Worm (Caenorhabditis elegans): Measurements from ENCODE around the gene cyb-3.
A peak's percentile ranks its signal among the peaks of the same experiment; 100 is the strongest.

The cyb-3 gene

DNA sequence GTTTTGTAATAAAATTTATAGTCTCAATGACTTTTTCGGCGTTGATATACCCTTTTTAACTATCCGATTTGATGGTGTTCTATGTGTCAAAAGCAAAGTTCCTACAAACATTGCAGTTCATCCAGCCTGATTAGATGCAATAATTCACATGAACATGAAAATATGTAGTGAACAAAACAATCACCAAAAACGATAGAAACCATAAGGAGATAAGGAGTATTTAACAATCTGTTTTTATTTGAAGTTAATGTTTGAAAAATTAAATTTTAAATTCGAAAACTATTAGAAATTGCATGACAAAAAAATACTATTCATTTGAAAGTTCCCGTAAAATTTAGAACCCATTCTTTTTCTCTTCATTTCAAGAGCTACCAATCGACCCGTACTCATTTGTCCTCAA, 31.4 kb downstream of the cyb-3 start, which contains the start of gene fbxa-209:
fbxa-209 (minus strand) TSS at position 101 of the 400 bp plus-strand sequence.
- TF ChIP-seq hpl-2 (GFP tag; optimal IDR thresholded peaks at IDR 0.05) (no peak), zag-1 (tag; optimal IDR thresholded peaks at IDR 0.05) (no peak), unc-98 (GFP tag; IDR thresholded peaks at IDR 0.05) (no peak), efl-1 (optimal IDR thresholded peaks at IDR 0.05) (no peak), efl-1 (GFP tag; optimal IDR thresholded peaks at IDR 0.05 in 1 of 2) (peak in 1 of 2 experiments; percentile 84), nhr-85 (tag) (peak; percentile 13), aha-1 (tag; optimal IDR thresholded peaks at IDR 0.05) (no peak), isw-1 (GFP tag; IDR thresholded peaks at IDR 0.05) (no peak), efl-3 (GFP tag; optimal IDR thresholded peaks at IDR 0.05) (no peak), lin-35 (GFP tag; optimal IDR thresholded peaks at IDR 0.05) (no peak), nhr-77 (tag; optimal IDR thresholded peaks at IDR 0.05) (no peak), lir-3 (tag; optimal IDR thresholded peaks at IDR 0.05; ENCODE audit: poor library complexity) (no peak)

DNA sequence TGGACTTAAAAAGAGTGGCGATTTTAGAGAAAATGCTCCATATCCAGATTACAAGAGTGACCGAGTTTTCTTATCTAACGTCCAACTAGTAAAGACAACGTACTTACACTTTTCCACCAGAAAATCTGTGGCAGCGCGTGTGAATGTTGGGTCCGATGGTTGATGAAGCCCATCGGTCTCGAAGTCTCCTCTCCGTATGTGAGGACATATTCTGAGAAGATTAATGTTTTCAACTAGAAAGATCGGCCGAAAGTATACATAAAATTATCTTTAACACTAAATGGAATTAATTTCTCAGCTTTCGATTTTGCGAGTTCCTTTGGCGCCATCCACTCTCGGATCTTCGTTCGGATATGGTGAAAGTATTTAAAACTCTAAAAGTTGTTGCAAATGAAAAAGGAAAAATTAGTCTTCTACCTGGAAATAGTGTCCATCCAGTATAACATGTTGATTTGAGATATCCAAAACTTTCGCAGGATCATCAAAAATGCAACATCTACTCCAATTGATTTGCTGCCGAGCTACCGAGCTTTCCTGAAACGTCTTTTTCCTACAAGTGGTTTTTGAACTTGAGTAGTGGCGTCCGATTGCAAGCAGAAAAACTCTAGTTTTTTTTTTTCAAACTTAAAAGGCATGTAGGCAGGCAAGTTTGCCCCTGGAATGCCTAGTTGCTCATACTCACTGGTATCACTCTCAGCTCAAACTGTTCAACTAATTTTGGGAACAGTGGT, 36.0 kb downstream of the cyb-3 start:
- TF ChIP-seq pqm-1 (tag; optimal IDR thresholded peaks at IDR 0.05): peak; percentile 23
- TF ChIP-seq efl-1 (optimal IDR thresholded peaks at IDR 0.05): no peak
- TF ChIP-seq efl-1 (GFP tag; optimal IDR thresholded peaks at IDR 0.05 in 1 of 2): peak in 1 of 2 experiments; percentile 81
- no peak for TF ChIP-seq nhr-11 (tag; optimal IDR thresholded peaks at IDR 0.05)
- peak; percentile 51 for TF ChIP-seq pax-3 (tag; optimal IDR thresholded peaks at IDR 0.05)

DNA sequence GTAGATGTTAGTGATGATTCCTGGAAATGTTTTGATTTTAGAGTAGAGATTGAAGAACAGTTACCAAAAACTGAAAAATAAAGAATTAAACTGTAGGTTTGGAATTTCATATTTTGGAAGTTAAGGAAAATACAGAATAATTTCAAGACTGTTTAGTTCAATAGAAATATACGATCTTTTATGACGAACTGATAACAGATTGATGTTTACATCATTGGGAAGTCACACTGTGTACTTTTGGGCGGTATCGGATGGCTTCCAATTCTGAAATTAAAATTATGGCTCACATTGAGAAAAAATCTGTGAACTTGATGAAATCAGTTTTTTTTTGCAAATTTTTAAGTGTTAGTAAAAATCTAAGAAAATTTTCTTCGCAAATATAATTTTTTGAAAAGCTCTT, 37.0 kb downstream of the cyb-3 start, which contains the start of gene T26H5.8:
T26H5.8 (minus strand) TSS at position 270 of the 400 bp plus-strand sequence.
- no peak for TF ChIP-seq mep-1 (tag; optimal IDR thresholded peaks at IDR 0.05)
- TF ChIP-seq lin-35 (GFP tag; optimal IDR thresholded peaks at IDR 0.05): peak in 1 of 2 experiments; percentile 25
- no peak for TF ChIP-seq lin-15B (tag; optimal IDR thresholded peaks at IDR 0.05)
- peak; percentile 46 for TF ChIP-seq pqm-1 (tag; optimal IDR thresholded peaks at IDR 0.05)
- TF ChIP-seq efl-1 (optimal IDR thresholded peaks at IDR 0.05): no peak
- TF ChIP-seq efl-1 (GFP tag; optimal IDR thresholded peaks at IDR 0.05 in 1 of 2): peak in 1 of 2 experiments; percentile 4
- TF ChIP-seq elt-2 (tag; optimal IDR thresholded peaks at IDR 0.05): peak; percentile 41

DNA sequence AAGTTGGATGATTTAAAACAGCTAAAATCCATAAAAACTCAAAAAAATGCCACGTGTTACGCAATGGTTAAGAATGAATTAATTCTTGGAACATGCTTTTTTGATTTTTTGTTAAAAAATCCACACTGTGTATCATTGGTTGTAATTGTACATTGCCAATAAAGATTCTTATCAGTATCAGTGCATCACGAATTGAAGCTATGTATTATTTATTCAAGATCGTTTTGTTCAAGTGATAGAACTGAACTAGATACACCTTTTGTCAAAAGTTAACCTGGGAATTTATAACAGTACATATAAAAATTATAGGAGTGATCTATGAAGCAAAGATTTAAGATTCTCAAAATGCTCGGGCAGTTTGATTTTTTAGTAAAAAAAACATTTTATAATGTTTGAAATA, 39.2 kb downstream of the cyb-3 start:
- TF ChIP-seq grh-1 (GFP tag; IDR thresholded peaks at IDR 0.05): no peak
- no peak for TF ChIP-seq vab-15 (tag; optimal IDR thresholded peaks at IDR 0.05)
- TF ChIP-seq unc-86 (tag; optimal IDR thresholded peaks at IDR 0.05): no peak
- peak; percentile 36 for TF ChIP-seq elt-2 (tag; optimal IDR thresholded peaks at IDR 0.05)
- TF ChIP-seq ceh-8 (GFP tag; optimal IDR thresholded peaks at IDR 0.05): no peak
- TF ChIP-seq lin-14 (GFP tag; optimal IDR thresholded peaks at IDR 0.05): no peak
- no peak for TF ChIP-seq ces-1 (GFP tag; optimal IDR thresholded peaks at IDR 0.05)
- no peak for TF ChIP-seq ceh-82 (tag; optimal IDR thresholded peaks at IDR 0.05)

DNA sequence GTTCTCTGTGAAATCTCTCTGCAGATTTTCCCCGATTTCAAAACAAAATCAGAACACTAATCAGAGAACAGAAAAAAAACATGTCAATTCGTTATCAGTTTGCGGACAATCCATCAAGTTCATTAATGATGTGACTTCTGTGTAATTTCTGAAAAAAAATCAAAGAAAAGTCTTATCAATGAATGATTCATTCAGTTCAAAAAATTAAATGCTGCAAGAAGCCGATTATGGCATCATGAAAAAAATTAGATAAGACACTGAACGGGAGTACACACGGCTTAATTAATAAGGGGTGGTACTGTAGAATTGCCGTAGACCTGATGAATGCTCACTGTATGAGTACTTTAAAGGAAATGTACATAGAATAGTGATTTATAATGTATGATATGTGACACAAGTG, 40.6 kb downstream of the cyb-3 start:
- TF ChIP-seq sox-4 (tag; optimal IDR thresholded peaks at IDR 0.05) (no peak), elt-2 (tag; optimal IDR thresholded peaks at IDR 0.05) (peak; percentile 61), ces-1 (GFP tag; optimal IDR thresholded peaks at IDR 0.05) (no peak), ceh-8 (GFP tag; optimal IDR thresholded peaks at IDR 0.05) (no peak)

DNA sequence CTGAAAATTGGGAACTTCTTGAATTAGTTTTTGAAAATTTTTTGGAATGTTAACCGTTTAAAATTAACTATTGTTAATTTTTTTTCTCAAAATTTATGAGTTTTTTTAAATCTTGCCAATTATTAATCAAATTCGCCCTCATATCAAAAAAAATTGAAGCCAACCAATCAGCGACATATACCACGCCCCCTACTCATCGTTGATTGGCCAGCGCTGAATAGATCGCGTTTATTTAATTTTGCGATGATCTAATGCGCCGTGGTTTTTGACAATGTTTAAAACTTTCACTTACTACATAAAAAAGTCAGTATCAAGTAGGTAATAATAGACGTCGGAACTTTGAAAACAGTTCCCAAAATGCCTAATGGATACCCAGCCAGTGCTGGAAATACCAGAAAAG, 46.9 kb downstream of the cyb-3 start:
- TF ChIP-seq pag-3 (tag; optimal IDR thresholded peaks at IDR 0.05; ENCODE audit: borderline replicate concordance, insufficient read depth): no peak
- TF ChIP-seq sptf-1 (tag; optimal IDR thresholded peaks at IDR 0.05): no peak
- TF ChIP-seq fkh-4 (tag; optimal IDR thresholded peaks at IDR 0.05; ENCODE audit: borderline replicate concordance): no peak
- no peak for TF ChIP-seq pax-3 (tag; optimal IDR thresholded peaks at IDR 0.05)
- TF ChIP-seq nhr-71 (tag; optimal IDR thresholded peaks at IDR 0.05): no peak
- TF ChIP-seq mab-9 (GFP tag; IDR thresholded peaks at IDR 0.05): no peak
- no peak for TF ChIP-seq nhr-11 (tag; optimal IDR thresholded peaks at IDR 0.05)
- TF ChIP-seq nhr-47 (tag; optimal IDR thresholded peaks at IDR 0.05): no peak
- no peak for TF ChIP-seq fkh-10 (GFP tag; optimal IDR thresholded peaks at IDR 0.05)
